Worm (Caenorhabditis elegans) whole organism, midembryonic: ENCODE measurements around the gene srg-2.

Experiments used
- T22C8.4 ChIP-seq: fragments of 200-800 bp; sonication (Bioruptor generic); IDR thresholded peaks from 2 replicates; pipeline ENCODE4 v1.3.6; 2022; ENCODE audit warnings: missing genetic modification characterization, missing compliant biosample characterization
- cog-1 ChIP-seq: sonication (generic microtip); optimal IDR thresholded peaks from 2 replicates; lab custom pipeline; 2016; ENCODE audit warnings: missing genetic modification characterization, missing compliant biosample characterization
- flt-1 ChIP-seq: fragments of 200-800 bp; sonication (Bioruptor generic); IDR thresholded peaks from 2 replicates; pipeline ENCODE4 v1.3.6; 2022; ENCODE audit warnings: missing genetic modification characterization, missing compliant biosample characterization
- klf-2 ChIP-seq: fragments of 200-800 bp; sonication (Bioruptor generic); conservative IDR thresholded peaks from 2 replicates; pipeline ENCODE4 v1.3.6; 2022; ENCODE audit warnings: missing genetic modification reagents, missing genetic modification characterization, missing compliant biosample characterization
- med-1 ChIP-seq: sonication (generic microtip); optimal IDR thresholded peaks from 2 replicates; lab custom pipeline; 2017; ENCODE audit warnings: missing genetic modification characterization, mild to moderate bottlenecking, missing compliant biosample characterization, antibody characterized with exemption, missing genetic modification reagents; ENCODE audit not compliant: insufficient read depth
- ref-1 ChIP-seq: fragments of 200-800 bp; sonication (Bioruptor generic); conservative IDR thresholded peaks from 2 replicates; pipeline ENCODE4 v1.3.6; 2022; ENCODE audit warnings: missing genetic modification reagents, missing genetic modification characterization, missing compliant biosample characterization
- tab-1 ChIP-seq: fragments of 200-800 bp; sonication (Bioruptor generic); IDR thresholded peaks from 2 replicates; pipeline ENCODE4 v1.3.6; 2022; ENCODE audit warnings: missing genetic modification characterization, missing compliant biosample characterization
- ztf-23 ChIP-seq: fragments of 200-800 bp; sonication (Bioruptor generic); IDR thresholded peaks from 2 replicates; pipeline ENCODE4 v1.3.6; 2022; ENCODE audit warnings: missing genetic modification reagents, missing genetic modification characterization, missing compliant biosample characterization
- ztf-29 ChIP-seq: fragments of 200-800 bp; sonication (Bioruptor generic); IDR thresholded peaks from 2 replicates; pipeline ENCODE4 v1.3.6; 2022; ENCODE audit warnings: missing genetic modification reagents, missing genetic modification characterization, missing compliant biosample characterization

The srg-2 gene

ce11 chrIII:6215476-6215875, 44.5 kb downstream of the srg-2 start, which contains the start of gene C23G10.11:
C23G10.11 (minus strand) TSS chrIII:6215576.
- TF ChIP-seq cog-1 (tag; lab: Kevin White, UChicago) = no peak
- no peak for TF ChIP-seq med-1 (GFP tag; lab: Kevin White, UChicago)
- TF ChIP-seq ref-1 (GFP tag; lab: Robert Waterston, UW) = no peak

ce11 chrIII:6213915-6214314, 46.1 kb downstream of the srg-2 start, which contains the start of gene C23G10.10:
C23G10.10 (minus strand) TSS chrIII:6214015.
- no peak for TF ChIP-seq ztf-23 (GFP tag; lab: Robert Waterston, UW)
- TF ChIP-seq klf-2 = no peak
- no peak for TF ChIP-seq flt-1 (GFP tag; lab: Robert Waterston, UW)
- no peak for TF ChIP-seq cog-1 (tag; lab: Kevin White, UChicago)
- TF ChIP-seq med-1 (GFP tag; lab: Kevin White, UChicago) = no peak
- TF ChIP-seq ref-1 (GFP tag; lab: Robert Waterston, UW) = no peak
- TF ChIP-seq tab-1 (GFP tag; lab: Robert Waterston, UW) = no peak
- TF ChIP-seq ztf-29 = no peak
- TF ChIP-seq T22C8.4 (GFP tag; lab: Robert Waterston, UW) = no peak

- TF ChIP-seq tab-1 (GFP tag; lab: Robert Waterston, UW) = no peak
- TF ChIP-seq ztf-23 (GFP tag; lab: Robert Waterston, UW) = no peak
- no peak for TF ChIP-seq flt-1 (GFP tag; lab: Robert Waterston, UW)
- no peak for TF ChIP-seq ref-1 (GFP tag; lab: Robert Waterston, UW)
- TF ChIP-seq klf-2 = no peak
- no peak for TF ChIP-seq T22C8.4 (GFP tag; lab: Robert Waterston, UW)
- no peak for TF ChIP-seq med-1 (GFP tag; lab: Kevin White, UChicago)
- TF ChIP-seq cog-1 (tag; lab: Kevin White, UChicago) = no peak
- TF ChIP-seq ztf-29 = no peak
Observed at ce11 chrIII:6210215-6210822, 49.7 kb downstream of the srg-2 start.

- TF ChIP-seq ztf-29 (no peak), T22C8.4 (GFP tag; lab: Robert Waterston, UW) (no peak), flt-1 (GFP tag; lab: Robert Waterston, UW) (no peak), tab-1 (GFP tag; lab: Robert Waterston, UW) (no peak), ztf-23 (GFP tag; lab: Robert Waterston, UW) (no peak), med-1 (GFP tag; lab: Kevin White, UChicago) (no peak), klf-2 (no peak), ref-1 (GFP tag; lab: Robert Waterston, UW) (no peak), cog-1 (tag; lab: Kevin White, UChicago) (no peak)
Observed at ce11 chrIII:6208984-6209383, 51.0 kb downstream of the srg-2 start, which contains the start of gene C23G10.1. C23G10.1 (plus strand) TSS chrIII:6209284.
